Worm (Caenorhabditis elegans) whole organism, early embryonic: ENCODE data around the gene cap-2.
A peak's percentile ranks its signal among the peaks of the same experiment; 100 is the strongest.

Experiments used
- B0310.2 ChIP-seq: sonication (generic microtip); optimal IDR thresholded peaks from 2 replicates; lab custom pipeline; 2016; ENCODE audit warnings: mild to moderate bottlenecking, missing genetic modification characterization, missing compliant biosample characterization
- F13C5.2 ChIP-seq: sonication (generic microtip); optimal IDR thresholded peaks from 2 replicates; lab custom pipeline; 2017; ENCODE audit warnings: mild to moderate bottlenecking, missing genetic modification characterization, inconsistent platforms, missing compliant biosample characterization
- aly-1 ChIP-seq: sonication (generic microtip); optimal IDR thresholded peaks from 2 replicates; lab custom pipeline; 2016; ENCODE audit warnings: missing genetic modification characterization, missing compliant biosample characterization
- ama-1 ChIP-seq: fragments of 150-350 bp; optimal IDR thresholded peaks from 2 replicates; lab custom pipeline; 2014
- ceh-13 ChIP-seq: fragments of 200-800 bp; sonication (Bioruptor generic); optimal IDR thresholded peaks from 2 replicates; lab custom pipeline; 2018; ENCODE audit warnings: mild to moderate bottlenecking, missing genetic modification characterization, missing compliant biosample characterization
- ceh-36 ChIP-seq: sonication (generic microtip); optimal IDR thresholded peaks from 2 replicates; lab custom pipeline; 2016; ENCODE audit warnings: missing genetic modification characterization, inconsistent platforms, missing compliant biosample characterization
- ets-7 ChIP-seq: sonication (generic microtip); optimal IDR thresholded peaks from 2 replicates; lab custom pipeline; 2016; ENCODE audit warnings: missing genotype, missing genetic modification characterization, missing compliant biosample characterization
- flt-1 ChIP-seq: fragments of 200-800 bp; sonication (Bioruptor generic); IDR thresholded peaks from 2 replicates; pipeline ENCODE4 v1.3.6; 2022; ENCODE audit warnings: missing genetic modification characterization, missing compliant biosample characterization
- hmbx-1 ChIP-seq: sonication (generic microtip); optimal IDR thresholded peaks from 2 replicates; lab custom pipeline; 2016; ENCODE audit warnings: mild to moderate bottlenecking, missing genetic modification characterization, missing compliant biosample characterization
- hmg-4 ChIP-seq: fragments of 200-800 bp; sonication (Bioruptor generic); optimal IDR thresholded peaks from 2 replicates; lab custom pipeline; 2018; ENCODE audit warnings: mild to moderate bottlenecking, missing genetic modification characterization, missing compliant biosample characterization
- hnd-1 ChIP-seq: sonication (generic microtip); optimal IDR thresholded peaks from 2 replicates; lab custom pipeline; 2016; ENCODE audit warnings: missing genetic modification characterization, missing compliant biosample characterization
- pes-1 ChIP-seq: fragments of 200-800 bp; sonication (Bioruptor generic); IDR thresholded peaks from 2 replicates; pipeline ENCODE4 v1.3.6; 2022; ENCODE audit warnings: missing genetic modification reagents, missing genetic modification characterization, missing compliant biosample characterization
- scrt-1 ChIP-seq: fragments of 200-800 bp; sonication (Bioruptor generic); IDR thresholded peaks from 2 replicates; pipeline ENCODE4 v1.3.6; 2022; ENCODE audit warnings: missing genetic modification characterization, missing compliant biosample characterization
- sea-1 ChIP-seq: fragments of 200-800 bp; sonication (Bioruptor generic); conservative IDR thresholded peaks from 2 replicates; pipeline ENCODE4 v1.3.6; 2022; ENCODE audit warnings: missing genetic modification characterization, missing compliant biosample characterization
- tbx-11 ChIP-seq: fragments of 200-800 bp; sonication (Bioruptor generic); IDR thresholded peaks from 2 replicates; pipeline ENCODE4 v1.3.6; 2022; ENCODE audit warnings: missing genetic modification characterization, missing compliant biosample characterization
- tbx-37 ChIP-seq: fragments of 200-800 bp; sonication (Bioruptor generic); conservative IDR thresholded peaks from 2 replicates; pipeline ENCODE4 v1.3.6; 2022; ENCODE audit warnings: missing genetic modification reagents, missing genetic modification characterization, missing compliant biosample characterization
- tra-4 ChIP-seq: sonication (generic microtip); optimal IDR thresholded peaks from 2 replicates; lab custom pipeline; 2017; ENCODE audit warnings: missing genetic modification characterization, missing compliant biosample characterization

Gene cap-2

ce11 chrII:10868670-10869246, at the start of gene cap-2, which contains the start of gene gmps-1:
TSS of gene cap-2 (plus strand) at chrII:10869196.
TSS of gene gmps-1 (minus strand) at chrII:10868720.
- no peak for TF ChIP-seq tbx-11
- no peak for TF ChIP-seq hnd-1 (tag; lab: Kevin White, UChicago)
- TF ChIP-seq tra-4 (tag; lab: Kevin White, UChicago), result no peak
- TF ChIP-seq B0310.2 (tag; lab: Kevin White, UChicago), result no peak
- no peak for TF ChIP-seq aly-1 (tag; lab: Kevin White, UChicago)
- no peak for TF ChIP-seq ceh-13
- peak; percentile 9; the same call in 1 of the 2 replicates for TF ChIP-seq flt-1 (GFP tag; lab: Robert Waterston, UW)
- no peak for TF ChIP-seq ceh-36 (tag; lab: Kevin White, UChicago)
- TF ChIP-seq ama-1 (lab: Kevin White, UChicago), result no peak
- TF ChIP-seq tbx-37, result no peak
- TF ChIP-seq F13C5.2 (tag; lab: Kevin White, UChicago), result peak; percentile 88
- TF ChIP-seq pes-1, result peak; percentile 61
- no peak for TF ChIP-seq scrt-1 (GFP tag; lab: Robert Waterston, UW)
- no peak for TF ChIP-seq ets-7 (tag; lab: Kevin White, UChicago)
- TF ChIP-seq hmbx-1 (tag; lab: Kevin White, UChicago), result no peak
- no peak for TF ChIP-seq hmg-4 (GFP tag; lab: Kevin White, UChicago)
- TF ChIP-seq sea-1 (GFP tag; lab: Robert Waterston, UW), result 0 out of 2 replicates have a peak, but pooled peaks have one; percentile 17

ce11 chrII:10819928-10820423, 49.0 kb upstream of the cap-2 start, which contains the start of gene R06F6.8:
TSS of gene R06F6.8 (minus strand) at chrII:10819978.
- TF ChIP-seq pes-1 (0 out of 2 replicates have a peak, but pooled peaks have one; percentile 13), hmg-4 (GFP tag; lab: Kevin White, UChicago) (no peak), hmbx-1 (tag; lab: Kevin White, UChicago) (no peak), tbx-37 (no peak)

- TF ChIP-seq ama-1 (lab: Kevin White, UChicago) (no peak), ets-7 (tag; lab: Kevin White, UChicago) (no peak), tra-4 (tag; lab: Kevin White, UChicago) (no peak), flt-1 (GFP tag; lab: Robert Waterston, UW) (no peak), hmg-4 (GFP tag; lab: Kevin White, UChicago) (no peak), tbx-11 (no peak), sea-1 (GFP tag; lab: Robert Waterston, UW) (no peak)
These were observed 48.3 kb upstream of the cap-2 start, which contains the start of gene ech-4 for ce11 chrII:10820679-10821078. TSS of gene ech-4 (plus strand) at chrII:10821031.

ce11 chrII:10824046-10824445, 45.0 kb upstream of the cap-2 start, which contains the start of the genes R06F6.12 and mix-1:
TSS of gene R06F6.12 (minus strand) at chrII:10824081.
TSS of gene mix-1 (plus strand) at chrII:10824246.
- TF ChIP-seq ets-7 (tag; lab: Kevin White, UChicago), result no peak
- no peak for TF ChIP-seq B0310.2 (tag; lab: Kevin White, UChicago)
- no peak for TF ChIP-seq tra-4 (tag; lab: Kevin White, UChicago)
- no peak for TF ChIP-seq scrt-1 (GFP tag; lab: Robert Waterston, UW)
- no peak for TF ChIP-seq flt-1 (GFP tag; lab: Robert Waterston, UW)
- TF ChIP-seq pes-1, result peak; percentile 62; the same call in 1 of the 2 replicates
- TF ChIP-seq F13C5.2 (tag; lab: Kevin White, UChicago), result peak; percentile 20

- TF ChIP-seq ets-7 (tag; lab: Kevin White, UChicago), result no peak
- TF ChIP-seq tra-4 (tag; lab: Kevin White, UChicago), result no peak
- TF ChIP-seq aly-1 (tag; lab: Kevin White, UChicago), result no peak
- TF ChIP-seq hmg-4 (GFP tag; lab: Kevin White, UChicago), result no peak
- TF ChIP-seq pes-1, result no peak
- TF ChIP-seq hnd-1 (tag; lab: Kevin White, UChicago), result no peak
- no peak for TF ChIP-seq ceh-36 (tag; lab: Kevin White, UChicago)
- no peak for TF ChIP-seq scrt-1 (GFP tag; lab: Robert Waterston, UW)
- TF ChIP-seq F13C5.2 (tag; lab: Kevin White, UChicago), result no peak
- no peak for TF ChIP-seq B0310.2 (tag; lab: Kevin White, UChicago)
- TF ChIP-seq flt-1 (GFP tag; lab: Robert Waterston, UW), result no peak
- no peak for TF ChIP-seq hmbx-1 (tag; lab: Kevin White, UChicago)
- no peak for TF ChIP-seq sea-1 (GFP tag; lab: Robert Waterston, UW)
- TF ChIP-seq ama-1 (lab: Kevin White, UChicago), result no peak
- TF ChIP-seq tbx-37, result no peak
These were observed 39.9 kb upstream of the cap-2 start, which contains the start of gene VM106R.1 for ce11 chrII:10829081-10829480. TSS of gene VM106R.1 (minus strand) at chrII:10829181.

- TF ChIP-seq hmbx-1 (tag; lab: Kevin White, UChicago) (no peak), sea-1 (GFP tag; lab: Robert Waterston, UW) (no peak), tbx-37 (no peak), F13C5.2 (tag; lab: Kevin White, UChicago) (no peak), ets-7 (tag; lab: Kevin White, UChicago) (no peak), scrt-1 (GFP tag; lab: Robert Waterston, UW) (no peak), ceh-36 (tag; lab: Kevin White, UChicago) (no peak), flt-1 (GFP tag; lab: Robert Waterston, UW) (no peak)
These were observed 39.4 kb upstream of the cap-2 start for ce11 chrII:10829572-10829971.

ce11 chrII:10834717-10835116, 34.3 kb upstream of the cap-2 start:
- TF ChIP-seq scrt-1 (GFP tag; lab: Robert Waterston, UW), result no peak
- no peak for TF ChIP-seq pes-1
